Worm (Caenorhabditis elegans) whole organism, dauer: ENCODE results near the gene M02D8.2.

Experiments
- unc-62 ChIP-seq: sonication (generic microtip); optimal IDR thresholded peaks from 2 replicates; lab custom pipeline; 2017; ENCODE audit warnings: missing biosample characterization, missing genetic modification reagents, missing genetic modification characterization

Gene M02D8.2

DNA sequence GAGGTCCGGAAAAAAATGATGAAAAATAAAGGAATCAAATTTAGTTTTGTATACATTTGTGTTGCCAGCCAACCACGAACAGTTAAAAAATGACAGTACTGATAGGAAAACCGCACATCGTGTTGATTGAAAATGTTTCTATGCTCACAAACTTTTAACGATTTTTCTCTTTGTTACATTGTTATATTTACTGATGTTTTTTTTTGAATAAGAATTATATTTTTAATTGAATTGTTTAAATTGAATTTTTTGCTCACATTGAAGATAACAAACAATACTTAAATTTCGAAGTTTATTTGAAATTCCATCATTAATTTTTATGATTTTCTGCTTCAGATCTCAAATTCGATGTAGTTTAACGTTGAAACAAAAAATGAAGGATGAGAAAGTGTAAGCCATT is 22.0 kb downstream of the M02D8.2 start, which contains the start of gene M02D8.5:
Gene M02D8.5, minus strand, starts transcription at position 101 of the 400 bp plus-strand sequence.
- no peak for TF ChIP-seq unc-62 (GFP tag; lab: Kevin White, UChicago)

DNA sequence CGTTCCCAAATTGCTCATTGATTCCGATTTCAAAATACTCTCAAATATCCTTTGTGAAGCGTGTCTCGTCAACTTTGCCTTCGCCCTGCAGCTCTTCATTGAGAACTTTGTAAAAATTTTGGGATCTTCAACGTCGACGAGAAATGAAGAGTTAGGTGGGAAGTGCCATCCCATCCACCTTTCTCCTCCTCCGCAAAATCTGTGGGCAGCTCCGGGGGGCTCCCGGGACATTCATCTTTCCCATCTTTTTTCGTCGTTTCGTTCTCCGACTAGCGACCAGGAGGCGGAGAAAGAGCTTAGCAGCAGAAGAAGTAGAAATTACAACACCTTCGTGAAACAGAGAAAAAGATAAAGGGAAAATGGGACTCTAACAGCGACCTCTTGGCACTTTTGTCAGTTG is 23.5 kb downstream of the M02D8.2 start:
- TF ChIP-seq unc-62 (GFP tag; lab: Kevin White, UChicago): no peak

DNA sequence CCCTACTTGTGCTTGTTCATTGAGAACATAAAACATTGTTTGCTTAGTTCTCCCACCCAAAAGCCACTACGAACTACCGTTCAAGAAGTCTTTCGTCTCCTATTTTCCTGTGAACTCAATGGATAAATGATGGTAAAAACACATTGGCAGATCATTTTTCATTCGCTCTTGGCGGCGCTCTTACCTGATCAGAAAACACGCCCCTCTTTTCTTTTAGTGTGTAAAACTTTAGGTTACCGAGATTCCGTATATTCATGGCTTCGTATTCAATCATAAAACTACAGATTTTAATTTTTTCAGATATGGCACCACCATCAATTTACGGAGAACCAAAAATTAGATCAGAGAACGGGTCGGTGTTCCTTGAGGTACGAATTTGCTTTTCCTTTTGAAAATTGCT is 24.1 kb downstream of the M02D8.2 start, which contains the start of gene zig-12:
Gene zig-12, plus strand, starts transcription at position 301 of the 400 bp plus-strand sequence.
- TF ChIP-seq unc-62 (GFP tag; lab: Kevin White, UChicago): no peak

DNA sequence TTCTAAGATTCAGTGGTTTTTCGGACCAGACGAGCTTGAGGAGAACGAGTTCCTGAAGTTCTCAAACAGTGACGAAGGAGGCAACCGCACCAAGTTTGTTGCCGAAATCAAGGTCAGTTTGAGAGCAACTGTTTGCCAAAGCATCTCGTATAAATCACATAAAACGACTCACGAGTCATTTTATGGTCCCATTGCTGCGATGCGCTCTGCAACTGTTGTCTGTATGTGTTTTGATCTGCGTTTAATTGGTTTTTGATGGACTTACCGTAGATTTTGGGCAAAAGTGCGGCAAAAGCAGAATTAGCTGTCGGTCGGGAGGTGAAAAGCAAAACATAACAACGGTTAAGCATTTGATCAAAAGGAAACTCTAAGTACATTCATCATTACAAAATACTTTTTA is 24.6 kb downstream of the M02D8.2 start:
- TF ChIP-seq unc-62 (GFP tag; lab: Kevin White, UChicago): no peak

DNA sequence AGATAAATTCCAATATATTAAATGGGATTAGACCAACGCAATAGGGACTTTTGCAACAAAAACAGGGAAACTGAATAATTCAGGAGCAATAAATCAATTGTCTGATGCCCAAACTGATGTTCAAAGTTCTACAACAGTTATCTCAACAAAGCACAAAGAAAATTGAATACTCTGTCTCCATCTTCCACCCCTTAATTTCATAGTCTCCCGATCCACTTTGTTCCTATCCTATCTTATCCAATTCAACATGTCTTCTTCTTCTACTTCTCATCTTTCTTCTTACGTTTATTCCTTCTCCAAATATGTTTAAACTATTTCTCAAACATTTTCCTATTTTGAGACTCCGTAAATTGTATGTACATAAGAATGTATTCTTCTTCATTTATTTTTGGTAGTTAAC is 30.8 kb downstream of the M02D8.2 start:
- no peak for TF ChIP-seq unc-62 (GFP tag; lab: Kevin White, UChicago)

DNA sequence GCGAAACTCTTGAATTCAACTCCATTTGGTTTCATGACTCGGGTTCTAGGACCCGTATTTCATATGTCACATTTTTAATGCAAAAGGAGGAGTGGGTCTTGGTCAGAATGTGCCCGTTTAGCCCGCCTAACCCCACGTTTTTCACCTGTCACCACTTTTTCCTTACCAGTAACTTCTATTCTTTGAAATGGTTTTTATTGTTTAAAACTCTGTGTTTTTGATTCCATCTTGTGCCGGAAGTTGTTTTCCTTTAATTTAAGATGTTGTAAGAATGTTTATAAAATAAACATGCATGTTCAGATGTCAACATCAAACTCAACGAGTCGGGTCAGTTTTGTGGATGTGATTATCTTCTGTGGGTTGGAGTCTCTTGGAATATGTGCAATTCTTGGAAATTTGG is 39.1 kb downstream of the M02D8.2 start, which contains the start of gene ZK721.4:
Gene ZK721.4, plus strand, starts transcription at position 301 of the 400 bp plus-strand sequence.
- TF ChIP-seq unc-62 (GFP tag; lab: Kevin White, UChicago): no peak

DNA sequence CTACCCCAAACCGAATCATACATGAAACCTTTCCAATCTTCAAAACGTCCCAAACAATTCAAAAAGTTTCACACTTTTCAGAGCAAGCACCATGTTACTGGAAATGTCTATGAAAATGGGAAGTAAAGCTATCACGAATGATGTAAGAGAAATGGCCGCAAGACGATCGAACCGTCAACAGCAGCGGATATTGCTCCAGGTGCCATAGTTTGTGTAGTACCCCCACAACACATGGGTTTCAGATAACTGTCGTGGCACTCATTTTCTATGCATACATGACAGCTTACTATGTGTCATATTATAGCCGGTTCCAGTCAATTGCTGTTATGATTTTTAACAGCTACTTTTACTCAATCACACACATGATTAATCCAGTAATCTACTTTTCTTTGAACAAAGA is 44.8 kb downstream of the M02D8.2 start, which contains the start of gene ZK721.3:
Gene ZK721.3, plus strand, starts transcription at position 301 of the 400 bp plus-strand sequence.
- TF ChIP-seq unc-62 (GFP tag; lab: Kevin White, UChicago): no peak

DNA sequence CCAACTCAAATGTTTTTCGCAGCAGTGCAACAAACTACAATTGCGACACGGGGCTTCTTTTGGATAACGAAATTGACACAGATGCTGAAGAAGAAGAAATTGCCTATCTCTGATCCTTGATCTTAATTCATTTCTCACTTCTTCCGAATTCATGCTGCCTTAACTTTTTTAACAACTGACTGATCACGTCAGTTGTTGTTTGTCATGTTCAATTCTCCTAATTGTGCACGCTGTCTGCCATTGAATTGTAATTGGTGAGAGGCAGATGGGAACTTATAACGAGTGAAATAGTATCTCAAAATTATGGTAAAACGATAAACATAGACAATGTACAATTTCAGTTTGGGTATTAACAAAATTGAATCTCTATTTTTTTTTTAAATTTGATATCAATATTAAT is 47.2 kb downstream of the M02D8.2 start:
- TF ChIP-seq unc-62 (GFP tag; lab: Kevin White, UChicago): no peak

DNA sequence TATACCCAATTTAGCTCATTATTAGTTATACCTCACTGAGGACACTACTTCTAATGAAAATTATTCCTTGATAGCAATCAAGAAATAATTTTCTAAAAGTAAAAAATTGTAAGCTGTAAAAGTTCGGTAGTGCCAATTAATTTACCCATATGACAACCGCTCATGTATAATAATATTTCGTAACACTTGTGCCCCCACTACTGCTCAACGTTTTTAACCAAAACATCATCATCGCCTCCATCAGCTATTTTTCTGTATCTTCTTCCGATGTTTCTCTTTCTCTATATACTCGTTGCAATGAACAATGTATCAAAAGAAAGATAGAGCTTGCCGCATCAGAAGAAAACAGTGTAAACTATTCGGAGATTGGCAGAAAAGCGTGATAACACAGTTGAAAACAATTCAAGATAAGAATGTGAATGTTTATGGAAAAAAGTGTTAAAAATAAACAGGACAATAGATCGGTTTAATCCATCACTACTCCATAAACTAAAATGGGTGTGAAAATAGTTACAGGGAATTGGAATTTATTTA is 48.3 kb downstream of the M02D8.2 start:
- no peak for TF ChIP-seq unc-62 (GFP tag; lab: Kevin White, UChicago)

DNA sequence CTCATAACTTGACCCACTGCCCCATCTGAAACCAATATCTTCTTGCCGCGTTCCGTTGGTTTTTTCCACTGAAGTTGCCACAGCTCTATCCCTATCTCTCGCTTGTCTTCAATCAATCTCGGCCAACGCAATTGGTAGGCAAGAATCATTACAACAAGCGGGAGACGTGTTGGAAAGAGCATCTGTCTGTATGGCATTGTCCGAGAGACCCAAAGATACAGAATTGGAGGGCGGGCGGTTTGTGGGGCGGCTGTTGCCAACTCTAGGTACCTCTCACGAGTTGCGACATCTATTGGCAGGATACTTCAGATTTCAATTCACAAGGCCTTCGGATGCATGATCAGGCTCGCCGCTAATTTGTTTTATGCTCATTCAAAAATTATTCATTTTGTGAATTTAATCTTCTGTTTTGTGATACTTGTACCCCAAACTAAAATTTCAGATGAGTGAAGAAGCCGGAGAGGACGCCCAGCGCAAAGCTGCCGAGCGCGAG is 49.6 kb downstream of the M02D8.2 start, which contains the start of gene unc-27:
Gene unc-27, plus strand, starts transcription at position 443 of the 493 bp plus-strand sequence.
- no peak for TF ChIP-seq unc-62 (GFP tag; lab: Kevin White, UChicago)
